Fruit fly (Drosophila melanogaster) whole organism, prepupa: ENCODE data around the gene numb.
A peak's percentile ranks its signal among the peaks of the same experiment; 100 is the strongest.

Experiments used
- CG10631 ChIP-seq: fragments of 200-800 bp; sonication (Bioruptor generic); optimal IDR thresholded peaks from 2 replicates; lab custom pipeline; 2016; ENCODE audit warnings: missing biosample characterization, missing genetic modification characterization
- CG11294 ChIP-seq: fragments of 200-800 bp; sonication (Bioruptor generic); IDR thresholded peaks from 2 replicates; pipeline ENCODE4 v1.3.6; 2022; ENCODE audit warnings: missing biosample characterization, missing genetic modification characterization
- CG11902 ChIP-seq: fragments of 200-800 bp; sonication (Bioruptor generic); optimal IDR thresholded peaks from 3 replicates; lab custom pipeline; 2016; ENCODE audit warnings: missing biosample characterization, missing genetic modification characterization
- CG31627 ChIP-seq: fragments of 200-800 bp; sonication (Bioruptor generic); optimal IDR thresholded peaks from 3 replicates; lab custom pipeline; 2016; ENCODE audit warnings: missing biosample characterization, missing genetic modification characterization
- CG32006 ChIP-seq: fragments of 200-800 bp; sonication (Bioruptor generic); optimal IDR thresholded peaks from 3 replicates; lab custom pipeline; 2017; ENCODE audit warnings: missing biosample characterization, mild to moderate bottlenecking, missing genetic modification characterization
- CG34406 ChIP-seq: fragments of 200-800 bp; sonication (Bioruptor generic); optimal IDR thresholded peaks from 3 replicates; lab custom pipeline; 2016; ENCODE audit warnings: missing biosample characterization, missing genetic modification characterization
- CG3919 ChIP-seq: fragments of 200-800 bp; sonication (Bioruptor generic); optimal IDR thresholded peaks from 3 replicates; lab custom pipeline; 2016; ENCODE audit warnings: missing biosample characterization, missing genetic modification characterization
- CG4318 ChIP-seq: fragments of 200-800 bp; sonication (Bioruptor generic); optimal IDR thresholded peaks from 3 replicates; lab custom pipeline; 2017; ENCODE audit warnings: missing biosample characterization, mild to moderate bottlenecking, missing genetic modification characterization
- CG6163 ChIP-seq: fragments of 200-800 bp; sonication (Bioruptor generic); IDR thresholded peaks from 3 replicates; pipeline ENCODE4 v1.3.6; 2022; ENCODE audit warnings: missing biosample characterization, missing genetic modification characterization
- CG6276 ChIP-seq: fragments of 200-800 bp; sonication (Bioruptor generic); optimal IDR thresholded peaks from 2 replicates; lab custom pipeline; 2017; ENCODE audit warnings: missing biosample characterization, mild to moderate bottlenecking, missing genetic modification characterization
- CG6792 ChIP-seq: fragments of 200-800 bp; sonication (Bioruptor generic); optimal IDR thresholded peaks from 3 replicates; lab custom pipeline; 2016; ENCODE audit warnings: missing biosample characterization, missing genetic modification characterization
- CG6808 ChIP-seq: fragments of 200-800 bp; sonication (Bioruptor generic); optimal IDR thresholded peaks from 3 replicates; lab custom pipeline; 2017; ENCODE audit warnings: missing biosample characterization, missing genetic modification characterization, mild to moderate bottlenecking, moderate library complexity, missing genetic modification reagents
- CG6854 ChIP-seq: fragments of 200-800 bp; sonication (Bioruptor generic); optimal IDR thresholded peaks from 2 replicates; lab custom pipeline; 2017; ENCODE audit warnings: missing biosample characterization, mild to moderate bottlenecking, missing genetic modification characterization
- CG7368 ChIP-seq: fragments of 200-800 bp; sonication (Bioruptor generic); optimal IDR thresholded peaks from 3 replicates; lab custom pipeline; 2016; ENCODE audit warnings: missing biosample characterization, missing genetic modification characterization
- CG8119 ChIP-seq: fragments of 200-800 bp; sonication (Bioruptor generic); IDR thresholded peaks from 3 replicates; pipeline ENCODE4 v1.3.6; 2022; ENCODE audit warnings: missing biosample characterization, missing genetic modification characterization
- CG8632 ChIP-seq: fragments of 200-800 bp; sonication (Bioruptor generic); optimal IDR thresholded peaks from 3 replicates; lab custom pipeline; 2016; ENCODE audit warnings: missing biosample characterization, missing genetic modification characterization
- Eip75B ChIP-seq: fragments of 200-800 bp; sonication (Bioruptor generic); optimal IDR thresholded peaks from 3 replicates; lab custom pipeline; 2016; ENCODE audit warnings: missing biosample characterization, missing genetic modification characterization
- Eip78C ChIP-seq: fragments of 200-800 bp; sonication (Bioruptor generic); peaks from one replicate; lab custom pipeline; 2016; ENCODE audit warnings: missing biosample characterization, missing genetic modification characterization
- Eip93F ChIP-seq: fragments of 200-800 bp; sonication (Bioruptor generic); optimal IDR thresholded peaks from 2 replicates; lab custom pipeline; 2016; ENCODE audit warnings: missing biosample characterization, mild to moderate bottlenecking, missing genetic modification characterization
- Ets21C ChIP-seq: fragments of 200-800 bp; sonication (Bioruptor generic); optimal IDR thresholded peaks from 3 replicates; lab custom pipeline; 2016; ENCODE audit warnings: missing biosample characterization, missing genetic modification characterization
- Ets96B ChIP-seq: fragments of 200-800 bp; optimal IDR thresholded peaks from 2 replicates; lab custom pipeline; 2019; ENCODE audit warnings: missing biosample characterization, mild to moderate bottlenecking, missing genetic modification characterization, moderate library complexity
- Gug ChIP-seq: fragments of 200-800 bp; sonication (Bioruptor generic); IDR thresholded peaks from 2 replicates; pipeline ENCODE4 v1.3.6; 2022; ENCODE audit warnings: missing biosample characterization, missing genetic modification characterization
- Hr38 ChIP-seq: sonication (Bioruptor generic); optimal IDR thresholded peaks from 2 replicates; lab custom pipeline; 2016; ENCODE audit warnings: missing biosample characterization, missing genetic modification characterization
- Hr39 ChIP-seq: fragments of 200-800 bp; sonication (Bioruptor generic); optimal IDR thresholded peaks from 2 replicates; lab custom pipeline; 2016; ENCODE audit warnings: missing biosample characterization, missing genetic modification characterization
- Hr4 ChIP-seq: fragments of 200-800 bp; sonication (Bioruptor generic); optimal IDR thresholded peaks from 3 replicates; lab custom pipeline; 2016; ENCODE audit warnings: missing biosample characterization, missing genetic modification characterization
- Lpt ChIP-seq: fragments of 200-800 bp; sonication (Bioruptor generic); optimal IDR thresholded peaks from 3 replicates; lab custom pipeline; 2016; ENCODE audit warnings: missing biosample characterization, missing genetic modification characterization
- Met ChIP-seq: fragments of 200-800 bp; sonication (Bioruptor generic); optimal IDR thresholded peaks from 3 replicates; lab custom pipeline; 2016; ENCODE audit warnings: missing biosample characterization, missing genetic modification characterization
- OdsH ChIP-seq: fragments of 200-800 bp; sonication (Bioruptor generic); optimal IDR thresholded peaks from 3 replicates; lab custom pipeline; 2016; ENCODE audit warnings: missing biosample characterization, missing genetic modification characterization
- Smox ChIP-seq: fragments of 200-800 bp; sonication (Bioruptor generic); optimal IDR thresholded peaks from 3 replicates; lab custom pipeline; 2016; ENCODE audit warnings: missing biosample characterization, missing genetic modification characterization
- Sox102F ChIP-seq: fragments of 200-800 bp; sonication (Bioruptor generic); optimal IDR thresholded peaks from 2 replicates; lab custom pipeline; 2016; ENCODE audit warnings: missing biosample characterization, mild to moderate bottlenecking, missing genetic modification characterization
- Sox15 ChIP-seq: fragments of 200-800 bp; sonication (Bioruptor generic); optimal IDR thresholded peaks from 3 replicates; lab custom pipeline; 2016; ENCODE audit warnings: missing biosample characterization, missing genetic modification characterization
- acj6 ChIP-seq: fragments of 200-800 bp; sonication (Bioruptor generic); optimal IDR thresholded peaks from 3 replicates; lab custom pipeline; 2016; ENCODE audit warnings: missing biosample characterization, missing genetic modification characterization
- cyc ChIP-seq: fragments of 200-800 bp; sonication (Bioruptor generic); optimal IDR thresholded peaks from 3 replicates; lab custom pipeline; 2016; ENCODE audit warnings: missing biosample characterization, missing genetic modification characterization
- dac ChIP-seq: fragments of 200-800 bp; sonication (Bioruptor generic); optimal IDR thresholded peaks from 2 replicates; lab custom pipeline; 2017; ENCODE audit warnings: missing biosample characterization, mild to moderate bottlenecking, missing genetic modification characterization
- dsx ChIP-seq: fragments of 200-800 bp; optimal IDR thresholded peaks from 3 replicates; lab custom pipeline; 2019; ENCODE audit warnings: missing biosample characterization, mild to moderate bottlenecking, missing genetic modification characterization, moderate library complexity; ENCODE audit not compliant: poor library complexity, severe bottlenecking
- eg ChIP-seq: fragments of 200-800 bp; sonication (Bioruptor generic); IDR thresholded peaks from 3 replicates; pipeline ENCODE4 v1.3.6; 2022; ENCODE audit warnings: missing biosample characterization, missing genetic modification characterization
- esn ChIP-seq: fragments of 200-800 bp; sonication (Bioruptor generic); optimal IDR thresholded peaks from 2 replicates; lab custom pipeline; 2016; ENCODE audit warnings: missing biosample characterization, mild to moderate bottlenecking, missing genetic modification characterization, moderate library complexity
- fd59A ChIP-seq: fragments of 200-800 bp; sonication (Bioruptor generic); optimal IDR thresholded peaks from 2 replicates; lab custom pipeline; 2017; ENCODE audit warnings: missing biosample characterization, mild to moderate bottlenecking, missing genetic modification characterization, missing genetic modification reagents
- lz ChIP-seq: fragments of 200-800 bp; sonication (Bioruptor generic); optimal IDR thresholded peaks from 3 replicates; lab custom pipeline; 2016; ENCODE audit warnings: missing biosample characterization, missing genetic modification characterization
- salr ChIP-seq, 2 experiments: fragments of 200-800 bp; sonication (Bioruptor generic); optimal IDR thresholded peaks; 3 replicates each; lab custom pipeline; 2016 to 2018; ENCODE audit warnings: missing biosample characterization in 2 of 2, missing genetic modification characterization in 2 of 2, mild to moderate bottlenecking in 1 of 2
- topi ChIP-seq: fragments of 200-800 bp; sonication (Bioruptor generic); optimal IDR thresholded peaks from 3 replicates; lab custom pipeline; 2016; ENCODE audit warnings: missing biosample characterization, missing genetic modification characterization
- vri ChIP-seq: fragments of 200-800 bp; sonication (Bioruptor generic); optimal IDR thresholded peaks from 3 replicates; lab custom pipeline; 2016; ENCODE audit warnings: missing biosample characterization, mild to moderate bottlenecking, missing genetic modification characterization

The numb gene

DNA sequence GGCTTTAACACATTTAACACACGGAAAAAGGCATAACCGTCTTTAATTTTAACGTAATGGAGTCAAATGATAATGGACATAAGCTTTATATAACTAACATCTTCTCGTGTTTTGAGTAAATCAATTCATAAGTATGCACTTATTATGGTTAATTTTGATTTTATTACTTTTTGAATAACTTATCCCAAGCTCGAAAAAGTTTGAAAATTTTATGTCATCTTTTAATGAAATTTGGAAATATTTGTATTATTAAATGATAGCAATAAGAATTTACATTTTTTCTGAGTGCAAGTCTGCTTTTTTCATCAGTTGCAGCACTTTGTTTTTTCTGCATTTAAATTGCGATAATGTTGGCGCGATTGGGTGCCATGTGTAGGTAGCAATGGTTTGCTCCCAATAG is 10.5 kb downstream of the numb start (continued):
- TF ChIP-seq CG7368 (GFP tag; lab: Kevin White, UChicago) (peak; percentile 23), CG6163 (GFP tag; lab: Robert Waterston, UW) (peak; percentile 76), CG8119 (GFP tag; lab: Robert Waterston, UW) (peak; percentile 73), CG6276 (GFP tag; lab: Kevin White, UChicago) (peak; percentile 52), Ets96B (peak; percentile 68), Gug (GFP tag; lab: Robert Waterston, UW) (peak; percentile 66; the same call in 1 of the 2 replicates), Lpt (GFP tag; lab: Kevin White, UChicago) (peak; percentile 47), CG6854 (no peak)

DNA sequence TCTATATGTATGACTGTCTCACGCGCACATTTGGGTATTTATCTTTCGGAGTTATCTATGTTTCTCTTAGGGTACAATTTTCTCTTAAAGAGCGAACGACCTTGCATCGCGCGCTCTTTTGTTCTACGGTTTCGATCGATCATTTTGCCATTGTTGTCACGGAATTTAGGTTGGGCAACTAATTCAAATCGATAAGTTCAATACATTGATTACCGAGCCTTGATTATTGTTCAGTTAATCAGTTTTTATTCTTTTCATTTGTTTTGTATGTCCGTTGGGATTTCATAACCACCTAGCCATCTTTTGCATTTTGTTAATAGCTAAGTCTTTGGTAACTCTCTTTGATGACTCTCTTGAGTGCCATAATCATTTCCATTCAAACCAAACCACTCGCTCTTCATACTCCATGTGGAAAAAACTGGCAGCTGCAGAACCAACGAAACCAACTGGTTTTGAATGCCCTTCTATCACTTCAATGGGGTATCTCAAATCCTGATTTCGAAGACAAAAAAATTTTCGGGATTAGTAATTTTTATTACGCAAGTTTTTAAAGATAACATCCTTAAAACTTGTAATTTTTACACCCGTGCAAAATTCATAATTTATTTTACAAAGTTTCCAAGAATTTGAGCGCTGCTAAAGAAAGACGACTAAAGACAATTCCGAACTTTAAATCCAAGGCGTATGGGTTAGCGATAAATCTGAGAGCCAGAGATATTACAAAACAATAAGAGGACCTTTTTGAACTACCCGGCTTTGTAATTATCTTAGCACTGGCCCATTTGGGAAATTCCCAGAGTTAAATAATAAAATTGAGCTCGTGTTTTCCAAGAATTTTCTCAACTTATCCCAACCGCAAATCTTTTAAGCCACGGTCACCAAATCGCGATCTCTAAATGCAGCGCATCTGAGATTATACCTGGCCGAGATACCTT is 11.3 kb downstream of the numb start:
- TF ChIP-seq CG8632 (peak; percentile 50), Eip93F (GFP tag; lab: Kevin White, UChicago) (no peak), Sox15 (GFP tag; lab: Kevin White, UChicago) (peak; percentile 31), OdsH (GFP tag; lab: Kevin White, UChicago) (peak; percentile 20), CG6163 (GFP tag; lab: Robert Waterston, UW) (no peak), CG6792 (GFP tag; lab: Kevin White, UChicago) (no peak), CG7368 (GFP tag; lab: Kevin White, UChicago) (no peak), Eip75B (peak; percentile 70), acj6 (peak; percentile 9), Hr38 (no peak), CG11294 (GFP tag; lab: Robert Waterston, UW) (no peak), Hr39 (peak; percentile 57), topi (GFP tag; lab: Kevin White, UChicago) (peak; percentile 60), CG11902 (GFP tag; lab: Kevin White, UChicago) (peak; percentile 30), Smox (GFP tag; lab: Kevin White, UChicago) (peak; percentile 25), CG4318 (GFP tag; lab: Kevin White, UChicago) (peak; percentile 15), eg (peak; percentile 4; the same call in 2 of the 3 replicates), salr (GFP tag; optimal IDR thresholded peaks at IDR 0.05; lab: Kevin White, UChicago) (peak in 1 of 2 experiments; percentile 37), dac (GFP tag; lab: Kevin White, UChicago) (no peak), cyc (GFP tag; lab: Kevin White, UChicago) (peak; percentile 1), Ets21C (GFP tag; lab: Kevin White, UChicago) (no peak), CG3919 (GFP tag; lab: Kevin White, UChicago) (no peak), Met (GFP tag; lab: Kevin White, UChicago) (peak; percentile 25), CG31627 (GFP tag; lab: Kevin White, UChicago) (peak; percentile 39), esn (GFP tag; lab: Kevin White, UChicago) (peak; percentile 73), vri (GFP tag; lab: Kevin White, UChicago) (peak; percentile 75), Eip78C (peak; percentile 51), CG34406 (no peak), CG10631 (GFP tag; lab: Kevin White, UChicago) (no peak), dsx (GFP tag; lab: Kevin White, UChicago) (no peak), fd59A (GFP tag; lab: Kevin White, UChicago) (no peak), CG6808 (GFP tag; lab: Kevin White, UChicago) (peak; percentile 31), Sox102F (GFP tag; lab: Kevin White, UChicago) (no peak), CG6276 (GFP tag; lab: Kevin White, UChicago) (no peak), Hr4 (GFP tag; lab: Kevin White, UChicago) (peak; percentile 19), CG32006 (peak; percentile 43), lz (GFP tag; lab: Kevin White, UChicago) (peak; percentile 66), CG6854 (no peak)
- TF ChIP-seq, all 60 proteins: peak for 22
